Fruit fly (Drosophila melanogaster): ENCODE data around the gene Spindly.
A peak's percentile ranks its signal among the peaks of the same experiment; 100 is the strongest.

The Spindly gene

dm6 chr2L:3507209-3508164, 22.6 kb downstream of the Spindly start, which contains the start of gene tim (continued):
- TF ChIP-seq bcd (GFP tag; optimal IDR thresholded peaks at IDR 0.05) = peak; percentile 42
- TF ChIP-seq cas (GFP tag; IDR thresholded peaks at IDR 0.05) = no peak
- no peak for TF ChIP-seq chn (GFP tag; optimal IDR thresholded peaks at IDR 0.05)
- no peak for TF ChIP-seq Dip2 (GFP tag; IDR thresholded peaks at IDR 0.05)
- no peak for TF ChIP-seq CG2712 (tag; optimal IDR thresholded peaks at IDR 0.05)
- no peak for TF ChIP-seq Trl (optimal IDR thresholded peaks at IDR 0.05)
- TF ChIP-seq Trl (GFP tag; optimal IDR thresholded peaks at IDR 0.05) = no peak
- peak; percentile 51 for TF ChIP-seq CG4424 (GFP tag; optimal IDR thresholded peaks at IDR 0.05)
- TF ChIP-seq HLH3B (GFP tag; IDR thresholded peaks at IDR 0.05) = 0 out of 2 replicates have a peak, but pooled peaks have one; percentile 42
- TF ChIP-seq CG8388 (GFP tag; optimal IDR thresholded peaks at IDR 0.05) = peak; percentile 27
- TF ChIP-seq Asciz (GFP tag; optimal IDR thresholded peaks at IDR 0.05) = peak; percentile 19
- peak; percentile 1 for TF ChIP-seq salm (tag; optimal IDR thresholded peaks at IDR 0.05)
- peak; percentile 17 for TF ChIP-seq lab (GFP tag; optimal IDR thresholded peaks at IDR 0.05)
- TF ChIP-seq CG18619 (GFP tag; optimal IDR thresholded peaks at IDR 0.05) = peak; percentile 41
- TF ChIP-seq gem (tag; optimal IDR thresholded peaks at IDR 0.05) = no peak
- TF ChIP-seq CG8924 (tag; optimal IDR thresholded peaks at IDR 0.05) = peak; percentile 48
- peak; percentile 57 for TF ChIP-seq CG30403 (GFP tag; optimal IDR thresholded peaks at IDR 0.05)
- TF ChIP-seq Med (GFP tag) = peak; percentile 29
- TF ChIP-seq run (tag; optimal IDR thresholded peaks at IDR 0.05) = peak; percentile 5
- peak in 1 of 2 experiments; percentile 31 for TF ChIP-seq dpn (GFP tag; optimal IDR thresholded peaks at IDR 0.05)
- TF ChIP-seq CG6689 (GFP tag; IDR thresholded peaks at IDR 0.05) = 0 out of 2 replicates have a peak, but pooled peaks have one; percentile 9
- TF ChIP-seq CG10209 (GFP tag; optimal IDR thresholded peaks at IDR 0.05) = peak; percentile 31
- peak; percentile 59 for TF ChIP-seq CG1832 (GFP tag; optimal IDR thresholded peaks at IDR 0.05)
- no peak for TF ChIP-seq pros (GFP tag; optimal IDR thresholded peaks at IDR 0.05)
- TF ChIP-seq Meics (GFP tag; optimal IDR thresholded peaks at IDR 0.05) = peak; percentile 44
- peak; percentile 22 for TF ChIP-seq Xbp1 (GFP tag; optimal IDR thresholded peaks at IDR 0.05)
- TF ChIP-seq Lim3 (GFP tag; IDR thresholded peaks at IDR 0.05) = no peak
- TF ChIP-seq Ssrp (tag; optimal IDR thresholded peaks at IDR 0.05) = peak; percentile 40
- TF ChIP-seq ind (GFP tag; optimal IDR thresholded peaks at IDR 0.05) = peak; percentile 28
- TF ChIP-seq Drgx (GFP tag; IDR thresholded peaks at IDR 0.05) = peak; percentile 13; the same call in 1 of the 2 replicates
- no peak for TF ChIP-seq Ravus (GFP tag; IDR thresholded peaks at IDR 0.05)
- no peak for TF ChIP-seq slou (GFP tag; optimal IDR thresholded peaks at IDR 0.05)
- no peak for TF ChIP-seq CG10431 (GFP tag; optimal IDR thresholded peaks at IDR 0.05)
- TF ChIP-seq NC2α (GFP tag; optimal IDR thresholded peaks at IDR 0.05) = no peak
- TF ChIP-seq PHDP (tag; optimal IDR thresholded peaks at IDR 0.05) = peak; percentile 66
- TF ChIP-seq pb (GFP tag; optimal IDR thresholded peaks at IDR 0.05) = no peak
- peak; percentile 43; the same call in 1 of the 2 replicates for TF ChIP-seq lmd (GFP tag; IDR thresholded peaks at IDR 0.05)
- TF ChIP-seq CG30020 (tag; optimal IDR thresholded peaks at IDR 0.05) = no peak
- no peak for TF ChIP-seq mirr (GFP tag; optimal IDR thresholded peaks at IDR 0.05)
- peak; percentile 18; the same call in 1 of the 3 replicates for TF ChIP-seq z (GFP tag; IDR thresholded peaks at IDR 0.05)
- TF ChIP-seq CG17186 (GFP tag; optimal IDR thresholded peaks at IDR 0.05) = no peak
- TF ChIP-seq CG32532 (GFP tag; IDR thresholded peaks at IDR 0.05) = no peak
- TF ChIP-seq CG34224 (GFP tag; IDR thresholded peaks at IDR 0.05; ENCODE audit: partially characterized antibody) = no peak
- peak; percentile 7; the same call in 1 of the 2 replicates for TF ChIP-seq CG9932 (GFP tag; IDR thresholded peaks at IDR 0.05)
- 0 out of 3 replicates have a peak, but pooled peaks have one; percentile 14 for TF ChIP-seq Opbp (GFP tag; IDR thresholded peaks at IDR 0.05; ENCODE audit: partially characterized antibody)
- peak; percentile 77 for TF ChIP-seq Sox102F (GFP tag; optimal IDR thresholded peaks at IDR 0.05)
- peak; percentile 28 for TF ChIP-seq Nf-YB (GFP tag; optimal IDR thresholded peaks at IDR 0.05)
- 0 out of 2 replicates have a peak, but pooled peaks have one; percentile 24 for TF ChIP-seq CG42726 (GFP tag; IDR thresholded peaks at IDR 0.05; ENCODE audit: partially characterized antibody)

Data from whole organism, embryonic.